Worm (Caenorhabditis elegans) whole organism, young adult: ENCODE measurements around the gene trcs-2.
A peak's percentile ranks its signal among the peaks of the same experiment; 100 is the strongest.

ENCODE experiments used
- B0035.1 ChIP-seq: sonication (generic microtip); optimal IDR thresholded peaks from 2 replicates; lab custom pipeline; 2016; ENCODE audit warnings: missing genetic modification characterization, mild to moderate bottlenecking, missing compliant biosample characterization, missing genotype, missing genetic modification reagents
- B0336.3 ChIP-seq: fragments of 200-800 bp; sonication (Bioruptor generic); IDR thresholded peaks from 2 replicates; pipeline ENCODE4 v1.3.6; 2022; ENCODE audit warnings: missing genetic modification characterization, missing compliant biosample characterization
- F33H1.4 ChIP-seq: fragments of 200-800 bp; sonication (Bioruptor generic); IDR thresholded peaks from 2 replicates; pipeline ENCODE4 v1.3.6; 2022; ENCODE audit warnings: missing genetic modification reagents, missing genetic modification characterization, missing compliant biosample characterization
- F37B4.10 ChIP-seq: fragments of 200-800 bp; sonication (Bioruptor generic); IDR thresholded peaks from 2 replicates; pipeline ENCODE4 v1.3.6; 2022; ENCODE audit warnings: missing genetic modification characterization, missing compliant biosample characterization
- F39B2.1 ChIP-seq: fragments of 200-800 bp; sonication (Bioruptor generic); IDR thresholded peaks from 2 replicates; pipeline ENCODE4 v1.3.6; 2022; ENCODE audit warnings: missing genetic modification reagents, missing genetic modification characterization, missing compliant biosample characterization
- F49E8.2 ChIP-seq: sonication (generic microtip); optimal IDR thresholded peaks from 3 replicates; lab custom pipeline; 2017; ENCODE audit warnings: missing genetic modification characterization, mild to moderate bottlenecking, missing compliant biosample characterization, antibody characterized with exemption, moderate library complexity; ENCODE audit not compliant: insufficient read depth
- F52B5.7 ChIP-seq: sonication (generic microtip); optimal IDR thresholded peaks from 2 replicates; lab custom pipeline; 2016; ENCODE audit warnings: mild to moderate bottlenecking, missing genetic modification characterization, missing compliant biosample characterization
- F57A8.1 ChIP-seq: fragments of 200-800 bp; sonication (Bioruptor generic); optimal IDR thresholded peaks from 2 replicates; lab custom pipeline; 2018; ENCODE audit warnings: mild to moderate bottlenecking, missing genetic modification characterization, moderate library complexity, missing compliant biosample characterization
- F57C9.4 ChIP-seq: sonication (generic microtip); optimal IDR thresholded peaks from 2 replicates; lab custom pipeline; 2017; ENCODE audit warnings: mild to moderate bottlenecking, missing genetic modification characterization, missing compliant biosample characterization
- T26A5.8 ChIP-seq: sonication (generic microtip); optimal IDR thresholded peaks from 2 replicates; lab custom pipeline; 2016; ENCODE audit warnings: missing genetic modification characterization, missing compliant biosample characterization
- Y79H2A.3 ChIP-seq: fragments of 200-800 bp; sonication (Bioruptor generic); conservative IDR thresholded peaks from 2 replicates; pipeline ENCODE4 v1.3.6; 2022; ENCODE audit warnings: missing genetic modification reagents, missing genetic modification characterization, missing compliant biosample characterization
- Y95B8A.8 ChIP-seq: fragments of 200-800 bp; sonication (Bioruptor generic); IDR thresholded peaks from 2 replicates; pipeline ENCODE4 v1.3.6; 2022; ENCODE audit warnings: missing genetic modification reagents, missing genetic modification characterization, missing compliant biosample characterization
- ZK185.1 ChIP-seq: sonication (generic microtip); optimal IDR thresholded peaks from 2 replicates; lab custom pipeline; 2016; ENCODE audit warnings: mild to moderate bottlenecking, missing genetic modification characterization, missing compliant biosample characterization; ENCODE audit not compliant: poor library complexity, severe bottlenecking
- aptf-2 ChIP-seq: fragments of 200-800 bp; sonication (Bioruptor generic); conservative IDR thresholded peaks from 2 replicates; pipeline ENCODE4 v1.3.6; 2022; ENCODE audit warnings: missing genetic modification reagents, missing genetic modification characterization, missing compliant biosample characterization
- athp-1 ChIP-seq: sonication (generic microtip); optimal IDR thresholded peaks from 2 replicates; lab custom pipeline; 2017; ENCODE audit warnings: mild to moderate bottlenecking, missing genetic modification characterization, missing compliant biosample characterization
- bed-1 ChIP-seq: fragments of 200-800 bp; sonication (Bioruptor generic); IDR thresholded peaks from 2 replicates; pipeline ENCODE4 v1.3.6; 2022; ENCODE audit warnings: missing genetic modification reagents, missing genetic modification characterization, missing compliant biosample characterization
- ccch-3 ChIP-seq: fragments of 200-800 bp; sonication (Bioruptor generic); optimal IDR thresholded peaks from 2 replicates; lab custom pipeline; 2018; ENCODE audit warnings: mild to moderate bottlenecking, missing genetic modification characterization, missing compliant biosample characterization
- cebp-1 ChIP-seq, 2 experiments: fragments of 200-800 bp in 1 of 2; sonication (Bioruptor generic) in 1 of 2; sonication (generic microtip) in 1 of 2; IDR thresholded peaks in 1 of 2; optimal IDR thresholded peaks in 1 of 2; 2 replicates each; pipeline versions ENCODE4 v1.3.6 to Lab custom; 2017 to 2022; ENCODE audit warnings: missing compliant biosample characterization in 2 of 2, missing genetic modification characterization in 2 of 2, mild to moderate bottlenecking in 1 of 2, missing genetic modification reagents in 1 of 2, moderate library complexity in 1 of 2
- cebp-2 ChIP-seq: fragments of 200-800 bp; sonication (Bioruptor generic); IDR thresholded peaks from 2 replicates; pipeline ENCODE4 v1.3.6; 2022; ENCODE audit warnings: missing genetic modification characterization, missing compliant biosample characterization
- ceh-91 ChIP-seq: fragments of 200-800 bp; sonication (Bioruptor generic); IDR thresholded peaks from 2 replicates; pipeline ENCODE4 v1.3.6; 2022; ENCODE audit warnings: missing genetic modification reagents, missing genetic modification characterization, missing compliant biosample characterization
- dox-1 ChIP-seq: fragments of 200-800 bp; sonication (Bioruptor generic); IDR thresholded peaks from 2 replicates; pipeline ENCODE4 v1.3.6; 2022; ENCODE audit warnings: missing genetic modification reagents, missing genetic modification characterization, missing compliant biosample characterization
- dpff-1 ChIP-seq: sonication (generic microtip); optimal IDR thresholded peaks from 2 replicates; lab custom pipeline; 2017; ENCODE audit warnings: mild to moderate bottlenecking, missing genetic modification characterization, missing compliant biosample characterization
- egl-44 ChIP-seq: fragments of 200-800 bp; sonication (Bioruptor generic); IDR thresholded peaks from 2 replicates; pipeline ENCODE4 v1.3.6; 2022; ENCODE audit warnings: missing genetic modification reagents, missing genetic modification characterization, missing compliant biosample characterization
- ekl-4 ChIP-seq: fragments of 200-800 bp; sonication (Bioruptor generic); IDR thresholded peaks from 2 replicates; pipeline ENCODE4 v1.3.6; 2022; ENCODE audit warnings: missing genetic modification reagents, missing genetic modification characterization, missing compliant biosample characterization
- ets-4 ChIP-seq: fragments of 200-800 bp; sonication (Bioruptor generic); optimal IDR thresholded peaks from 2 replicates; lab custom pipeline; 2018; ENCODE audit warnings: mild to moderate bottlenecking, missing genetic modification characterization, missing compliant biosample characterization
- fkh-3 ChIP-seq: sonication (generic microtip); optimal IDR thresholded peaks from 2 replicates; lab custom pipeline; 2016; ENCODE audit warnings: mild to moderate bottlenecking, missing genetic modification characterization, missing compliant biosample characterization
- gei-17 ChIP-seq: fragments of 200-800 bp; sonication (Bioruptor generic); optimal IDR thresholded peaks from 2 replicates; lab custom pipeline; 2018; ENCODE audit warnings: mild to moderate bottlenecking, missing genetic modification characterization, missing compliant biosample characterization
- hlh-12 ChIP-seq: sonication (generic microtip); optimal IDR thresholded peaks from 2 replicates; lab custom pipeline; 2016; ENCODE audit warnings: missing genetic modification characterization, missing compliant biosample characterization
- hmg-1.2 ChIP-seq: fragments of 200-800 bp; sonication (Bioruptor generic); IDR thresholded peaks from 2 replicates; pipeline ENCODE4 v1.3.6; 2022; ENCODE audit warnings: missing genetic modification reagents, missing genetic modification characterization, missing compliant biosample characterization
- lag-1 ChIP-seq: fragments of 200-800 bp; sonication (Bioruptor generic); IDR thresholded peaks from 2 replicates; pipeline ENCODE4 v1.3.6; 2022; ENCODE audit warnings: missing genetic modification reagents, missing genetic modification characterization, missing compliant biosample characterization
- let-526 ChIP-seq: fragments of 200-800 bp; sonication (Bioruptor generic); IDR thresholded peaks from 2 replicates; pipeline ENCODE4 v1.3.6; 2022; ENCODE audit warnings: missing genetic modification reagents, missing genetic modification characterization, missing compliant biosample characterization
- let-607 ChIP-seq, 2 experiments: fragments of 200-800 bp in 1 of 2; sonication (Bioruptor generic) in 1 of 2; sonication (generic microtip) in 1 of 2; optimal IDR thresholded peaks; 2 replicates each; lab custom pipeline; 2016 to 2018; ENCODE audit warnings: mild to moderate bottlenecking in 2 of 2, missing compliant biosample characterization in 2 of 2, missing genetic modification characterization in 2 of 2, moderate library complexity in 2 of 2, missing genotype in 1 of 2
- lin-40 ChIP-seq: sonication (generic microtip); optimal IDR thresholded peaks from 2 replicates; lab custom pipeline; 2016; ENCODE audit warnings: missing genetic modification characterization, mild to moderate bottlenecking, missing compliant biosample characterization, missing genotype, missing genetic modification reagents
- lin-54 ChIP-seq: fragments of 200-800 bp; sonication (Bioruptor generic); optimal IDR thresholded peaks from 2 replicates; lab custom pipeline; 2018; ENCODE audit warnings: mild to moderate bottlenecking, missing genetic modification characterization, missing compliant biosample characterization
- lsl-1 ChIP-seq: fragments of 200-800 bp; sonication (Bioruptor generic); optimal IDR thresholded peaks from 2 replicates; lab custom pipeline; 2018; ENCODE audit warnings: mild to moderate bottlenecking, missing genetic modification characterization, moderate library complexity, missing compliant biosample characterization
- mel-28 ChIP-seq: sonication (generic microtip); optimal IDR thresholded peaks from 2 replicates; lab custom pipeline; 2016; ENCODE audit warnings: borderline replicate concordance, mild to moderate bottlenecking, missing genetic modification characterization, missing compliant biosample characterization
- nhr-80 ChIP-seq: sonication (generic microtip); optimal IDR thresholded peaks from 2 replicates; lab custom pipeline; 2016; ENCODE audit warnings: missing genetic modification characterization, missing compliant biosample characterization
- repo-1 ChIP-seq: sonication (generic microtip); optimal IDR thresholded peaks from 2 replicates; lab custom pipeline; 2017; ENCODE audit warnings: mild to moderate bottlenecking, missing genetic modification characterization, missing compliant biosample characterization
- rpc-1 ChIP-seq, 2 experiments: fragments of 150-350 bp in 1 of 2; sonication (generic microtip) in 1 of 2; optimal IDR thresholded peaks; 2 replicates each; lab custom pipeline; 2014 to 2018; ENCODE audit warnings: missing biosample characterization in 1 of 2, missing genetic modification characterization in 1 of 2, missing genetic modification reagents in 1 of 2, missing genotype in 1 of 2
- snpc-3.4 ChIP-seq: sonication (generic microtip); optimal IDR thresholded peaks from 2 replicates; lab custom pipeline; 2017; ENCODE audit warnings: missing genetic modification characterization, mild to moderate bottlenecking, missing compliant biosample characterization, antibody characterized with exemption, moderate library complexity, missing genotype, missing genetic modification reagents
- tbx-9 ChIP-seq: sonication (generic microtip); optimal IDR thresholded peaks from 2 replicates; lab custom pipeline; 2016; ENCODE audit warnings: borderline replicate concordance, missing genetic modification characterization, inconsistent platforms, missing compliant biosample characterization
- tlf-1 ChIP-seq: fragments of 200-800 bp; sonication (Bioruptor generic); optimal IDR thresholded peaks from 2 replicates; lab custom pipeline; 2018; ENCODE audit warnings: mild to moderate bottlenecking, missing genetic modification characterization, missing compliant biosample characterization

Gene trcs-2

ce11 chrII:8745449-8746297, 23.4 kb downstream of the trcs-2 start (continued):
- no peak for TF ChIP-seq dpff-1 (tag; lab: Kevin White, UChicago)
- no peak for TF ChIP-seq ekl-4 (GFP tag; lab: Robert Waterston, UW)
- no peak for TF ChIP-seq nhr-80 (tag; lab: Kevin White, UChicago)
- no peak for TF ChIP-seq tbx-9 (tag; lab: Kevin White, UChicago)
- TF ChIP-seq F49E8.2 (tag; lab: Kevin White, UChicago) = no peak
- TF ChIP-seq F33H1.4 (GFP tag; lab: Robert Waterston, UW) = no peak
- no peak for TF ChIP-seq cebp-2 (GFP tag; lab: Robert Waterston, UW)
- no peak for TF ChIP-seq snpc-3.4 (tag; lab: Kevin White, UChicago)

DNA sequence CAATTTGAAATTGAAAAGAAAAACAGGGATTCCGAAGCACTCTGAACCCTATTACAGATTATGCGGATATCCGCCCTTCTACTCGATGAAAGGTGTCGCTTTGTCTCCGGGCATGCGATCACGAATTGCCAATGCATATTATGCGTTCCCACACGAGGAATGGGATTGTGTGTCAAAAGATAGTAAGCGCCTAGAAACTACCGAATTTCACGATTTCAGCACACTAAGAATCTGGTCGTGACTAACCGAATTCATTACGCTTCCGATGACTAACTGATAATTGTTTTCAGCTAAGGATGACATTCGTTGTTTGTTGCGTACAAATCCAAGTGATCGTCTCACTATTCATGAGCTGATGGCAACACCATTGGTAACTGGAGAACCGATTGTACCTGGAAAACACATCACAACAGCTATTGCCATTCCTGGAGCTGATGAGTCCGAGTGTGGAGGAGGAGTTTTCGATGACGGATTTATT, 24.1 kb downstream of the trcs-2 start:
- peak; percentile 59; the same call in 1 of the 2 replicates for TF ChIP-seq Y95B8A.8 (GFP tag; lab: Robert Waterston, UW)
- TF ChIP-seq ceh-91 = no peak
- TF ChIP-seq let-607 (tag; optimal IDR thresholded peaks at IDR 0.05; lab: Kevin White, UChicago) = peak in 1 of 2 experiments; percentile 51
- TF ChIP-seq F39B2.1 (GFP tag; lab: Robert Waterston, UW) = no peak
- peak; percentile 56 for TF ChIP-seq ZK185.1
- TF ChIP-seq B0336.3 = peak; percentile 70
- peak; percentile 44; the same call in 1 of the 2 replicates for TF ChIP-seq let-526
- TF ChIP-seq athp-1 (tag; lab: Kevin White, UChicago) = peak; percentile 23
- TF ChIP-seq B0035.1 = no peak
- no peak for TF ChIP-seq nhr-80 (tag; lab: Kevin White, UChicago)
- TF ChIP-seq ets-4 = peak; percentile 70
- peak; percentile 24 for TF ChIP-seq F52B5.7 (tag; lab: Kevin White, UChicago)
- no peak for TF ChIP-seq F33H1.4 (GFP tag; lab: Robert Waterston, UW)
- TF ChIP-seq egl-44 (GFP tag; lab: Robert Waterston, UW) = 0 out of 2 replicates have a peak, but pooled peaks have one; percentile 16
- TF ChIP-seq lag-1 (GFP tag; lab: Robert Waterston, UW) = no peak
- peak; percentile 52 for TF ChIP-seq tlf-1 (GFP tag; lab: Kevin White, UChicago)
- TF ChIP-seq dox-1 (GFP tag; lab: Robert Waterston, UW) = peak; percentile 52; the same call in 1 of the 2 replicates
- peak; percentile 8 for TF ChIP-seq lin-54 (GFP tag; lab: Kevin White, UChicago)
- no peak for TF ChIP-seq mel-28 (tag; lab: Kevin White, UChicago)
- TF ChIP-seq hmg-1.2 (GFP tag; lab: Robert Waterston, UW) = peak; percentile 23; the same call in 1 of the 2 replicates
- peak; percentile 50; the same call in 1 of the 2 replicates for TF ChIP-seq aptf-2 (GFP tag; lab: Robert Waterston, UW)
- TF ChIP-seq lin-40 (tag; lab: Kevin White, UChicago) = no peak
- TF ChIP-seq lsl-1 = no peak
- no peak for TF ChIP-seq ccch-3 (GFP tag; lab: Kevin White, UChicago)
- no peak for TF ChIP-seq tbx-9 (tag; lab: Kevin White, UChicago)
- TF ChIP-seq Y79H2A.3 (GFP tag; lab: Robert Waterston, UW) = 0 out of 2 replicates have a peak, but pooled peaks have one; percentile 6
- TF ChIP-seq repo-1 = peak; percentile 92
- TF ChIP-seq fkh-3 (tag; lab: Kevin White, UChicago) = peak; percentile 31
- peak; percentile 20 for TF ChIP-seq F57A8.1 (GFP tag; lab: Kevin White, UChicago)
- peak; percentile 37 for TF ChIP-seq gei-17 (GFP tag; lab: Kevin White, UChicago)
- peak; percentile 52 for TF ChIP-seq cebp-1 (GFP tag; IDR thresholded peaks at IDR 0.05; lab: Robert Waterston, UW)
- peak; percentile 66 for TF ChIP-seq cebp-1 (tag; optimal IDR thresholded peaks at IDR 0.05; lab: Kevin White, UChicago)
- no peak for TF ChIP-seq hlh-12 (tag; lab: Kevin White, UChicago)
- TF ChIP-seq bed-1 (GFP tag; lab: Robert Waterston, UW) = no peak
- TF ChIP-seq T26A5.8 = peak; percentile 45
- no peak for TF ChIP-seq rpc-1 (optimal IDR thresholded peaks at IDR 0.05; lab: Kevin White, UChicago)
- TF ChIP-seq rpc-1 (tag; optimal IDR thresholded peaks at IDR 0.05; lab: Kevin White, UChicago) = no peak
- peak; percentile 29 for TF ChIP-seq F57C9.4 (tag; lab: Kevin White, UChicago)
- TF ChIP-seq F37B4.10 = 0 out of 2 replicates have a peak, but pooled peaks have one; percentile 48
